Worm (Caenorhabditis elegans) whole organism, L4 larva: ENCODE results near the gene idpp-6.
A peak's percentile ranks its signal among the peaks of the same experiment; 100 is the strongest.

Experiments used
- D1046.2 ChIP-seq: fragments of 200-800 bp; sonication (Bioruptor generic); IDR thresholded peaks from 2 replicates; pipeline ENCODE4 v1.3.6; 2022; ENCODE audit warnings: missing genetic modification characterization, missing compliant biosample characterization
- F37D6.2 ChIP-seq: sonication (generic microtip); optimal IDR thresholded peaks from 2 replicates; lab custom pipeline; 2016; ENCODE audit warnings: mild to moderate bottlenecking, missing genetic modification characterization, missing compliant biosample characterization
- F44E2.7 ChIP-seq: fragments of 200-800 bp; sonication (Bioruptor generic); IDR thresholded peaks from 2 replicates; pipeline ENCODE4 v2.1.2; 2022; ENCODE audit warnings: missing genetic modification characterization, missing compliant biosample characterization
- R02D3.7 ChIP-seq: fragments of 150-350 bp; sonication (generic microtip); optimal IDR thresholded peaks from 3 replicates; lab custom pipeline; 2014; ENCODE audit warnings: missing biosample characterization, missing genetic modification characterization
- T26A8.4 ChIP-seq: fragments of 200-800 bp; sonication (Bioruptor generic); IDR thresholded peaks from 2 replicates; pipeline ENCODE4 v1.3.6; 2022; ENCODE audit warnings: missing genetic modification characterization, missing compliant biosample characterization
- Y75B8A.6 ChIP-seq: fragments of 200-800 bp; sonication (Bioruptor generic); IDR thresholded peaks from 2 replicates; pipeline ENCODE4 v1.3.6; 2022; ENCODE audit warnings: missing genetic modification reagents, missing genetic modification characterization, missing compliant biosample characterization
- ZK337.2 ChIP-seq: fragments of 200-800 bp; sonication (Bioruptor generic); IDR thresholded peaks from 2 replicates; pipeline ENCODE4 v1.3.6; 2022; ENCODE audit warnings: missing genetic modification reagents, missing genetic modification characterization, missing compliant biosample characterization
- arid-1 ChIP-seq: fragments of 200-800 bp; sonication (Bioruptor generic); conservative IDR thresholded peaks from 2 replicates; pipeline ENCODE4 v1.3.6; 2022; ENCODE audit warnings: missing genetic modification reagents, missing genetic modification characterization, missing compliant biosample characterization
- attf-4 ChIP-seq: sonication (generic microtip); optimal IDR thresholded peaks from 3 replicates; lab custom pipeline; 2017; ENCODE audit warnings: missing biosample characterization, missing genetic modification characterization
- ceh-20 ChIP-seq: fragments of 200-800 bp; sonication (Bioruptor generic); IDR thresholded peaks from 2 replicates; pipeline ENCODE4 v1.3.6; 2022; ENCODE audit warnings: missing genetic modification reagents, missing genetic modification characterization, missing compliant biosample characterization
- ceh-28 ChIP-seq: fragments of 150-350 bp; optimal IDR thresholded peaks from 2 replicates; lab custom pipeline; 2014; ENCODE audit warnings: missing biosample characterization, missing genetic modification reagents, missing genetic modification characterization
- ceh-44 ChIP-seq: fragments of 200-800 bp; sonication (Bioruptor generic); IDR thresholded peaks from 2 replicates; pipeline ENCODE4 v1.3.6; 2022; ENCODE audit warnings: missing genetic modification reagents, missing genetic modification characterization, missing compliant biosample characterization
- ceh-62 ChIP-seq: sonication (generic microtip); optimal IDR thresholded peaks from 2 replicates; lab custom pipeline; 2017; ENCODE audit warnings: missing biosample characterization, missing genetic modification characterization
- cey-2 ChIP-seq: sonication (generic microtip); optimal IDR thresholded peaks from 3 replicates; lab custom pipeline; 2017; ENCODE audit warnings: missing genetic modification characterization, mild to moderate bottlenecking, missing compliant biosample characterization, antibody characterized with exemption, borderline replicate concordance; ENCODE audit not compliant: insufficient read depth
- daf-12 ChIP-seq: fragments of 150-350 bp; optimal IDR thresholded peaks from 2 replicates; lab custom pipeline; 2014; ENCODE audit warnings: missing biosample characterization, missing genetic modification reagents, missing genetic modification characterization
- dmd-8 ChIP-seq: fragments of 200-800 bp; sonication (Bioruptor generic); IDR thresholded peaks from 2 replicates; pipeline ENCODE4 v1.3.6; 2022; ENCODE audit warnings: missing genetic modification characterization, missing compliant biosample characterization
- dmd-9 ChIP-seq: fragments of 200-800 bp; sonication (Bioruptor generic); IDR thresholded peaks from 2 replicates; pipeline ENCODE4 v1.3.6; 2022; ENCODE audit warnings: missing genetic modification reagents, missing genetic modification characterization, missing compliant biosample characterization
- dpl-1 ChIP-seq: fragments of 150-350 bp; optimal IDR thresholded peaks from 2 replicates; lab custom pipeline; 2014; ENCODE audit warnings: missing biosample characterization, missing genetic modification reagents, missing genetic modification characterization
- duxl-1 ChIP-seq: sonication (generic microtip); optimal IDR thresholded peaks from 2 replicates; lab custom pipeline; 2016; ENCODE audit warnings: mild to moderate bottlenecking, missing genetic modification characterization, moderate library complexity, missing compliant biosample characterization; ENCODE audit not compliant: poor library complexity
- gei-8 ChIP-seq: fragments of 200-800 bp; sonication (Bioruptor generic); optimal IDR thresholded peaks from 2 replicates; lab custom pipeline; 2018; ENCODE audit warnings: mild to moderate bottlenecking, missing genetic modification characterization, missing compliant biosample characterization
- hlh-11 ChIP-seq: fragments of 200-800 bp; sonication (Bioruptor generic); optimal IDR thresholded peaks from 2 replicates; lab custom pipeline; 2018; ENCODE audit warnings: mild to moderate bottlenecking, missing genetic modification characterization, missing compliant biosample characterization
- hlh-30 ChIP-seq: sonication (generic microtip); optimal IDR thresholded peaks from 2 replicates; lab custom pipeline; 2017; ENCODE audit warnings: antibody characterized with exemption, mild to moderate bottlenecking, missing genetic modification characterization, missing compliant biosample characterization; ENCODE audit not compliant: insufficient read depth
- hmg-1.1 ChIP-seq: fragments of 200-800 bp; sonication (Bioruptor generic); IDR thresholded peaks from 2 replicates; pipeline ENCODE4 v1.3.6; 2022; ENCODE audit warnings: missing genetic modification reagents, missing genetic modification characterization, missing compliant biosample characterization
- lim-7 ChIP-seq: fragments of 200-800 bp; sonication (Bioruptor generic); IDR thresholded peaks from 2 replicates; pipeline ENCODE4 v1.3.6; 2022; ENCODE audit warnings: missing genetic modification characterization, missing compliant biosample characterization
- lin-13 ChIP-seq: fragments of 150-350 bp; optimal IDR thresholded peaks from 2 replicates; lab custom pipeline; 2014; ENCODE audit warnings: missing biosample characterization, missing genetic modification reagents, missing genetic modification characterization
- lin-29 ChIP-seq: fragments of 200-800 bp; sonication (Bioruptor generic); IDR thresholded peaks from 2 replicates; pipeline ENCODE4 v1.3.6; 2022; ENCODE audit warnings: missing genetic modification reagents, missing genetic modification characterization, missing compliant biosample characterization
- madf-9 ChIP-seq: fragments of 200-800 bp; sonication (Bioruptor generic); conservative IDR thresholded peaks from 2 replicates; pipeline ENCODE4 v1.3.6; 2022; ENCODE audit warnings: missing genetic modification reagents, missing genetic modification characterization, missing compliant biosample characterization
- mdl-1 ChIP-seq, 2 experiments: fragments of 150-350 bp in 1 of 2; sonication (generic microtip) in 1 of 2; optimal IDR thresholded peaks; 2 replicates each; lab custom pipeline; 2014 to 2017; ENCODE audit warnings: missing biosample characterization in 2 of 2, missing genetic modification characterization in 2 of 2
- mep-1 ChIP-seq: fragments of 150-350 bp; sonication (generic microtip); optimal IDR thresholded peaks from 3 replicates; lab custom pipeline; 2014; ENCODE audit warnings: missing biosample characterization, missing genetic modification characterization
- mxl-3 ChIP-seq: fragments of 200-800 bp; sonication (Bioruptor generic); optimal IDR thresholded peaks from 2 replicates; lab custom pipeline; 2018; ENCODE audit warnings: mild to moderate bottlenecking, missing genetic modification characterization, missing compliant biosample characterization
- nhr-11 ChIP-seq: fragments of 150-350 bp; optimal IDR thresholded peaks from 2 replicates; lab custom pipeline; 2014; ENCODE audit warnings: missing biosample characterization, missing genetic modification characterization
- nhr-237 ChIP-seq: sonication (generic microtip); optimal IDR thresholded peaks from 2 replicates; lab custom pipeline; 2017; ENCODE audit warnings: missing biosample characterization, missing genetic modification characterization
- nhr-41 ChIP-seq: fragments of 200-800 bp; sonication (Bioruptor generic); IDR thresholded peaks from 2 replicates; pipeline ENCODE4 v1.3.6; 2022; ENCODE audit warnings: missing genetic modification reagents, missing genetic modification characterization, missing compliant biosample characterization
- nhr-76 ChIP-seq: fragments of 150-350 bp; optimal IDR thresholded peaks from 2 replicates; lab custom pipeline; 2014; ENCODE audit warnings: missing biosample characterization, missing genetic modification characterization
- pha-4 ChIP-seq, 2 experiments: fragments of 150-350 bp in 1 of 2; fragments of 200-800 bp in 1 of 2; sonication (Bioruptor generic) in 1 of 2; IDR thresholded peaks in 1 of 2; optimal IDR thresholded peaks in 1 of 2; 2 replicates each; pipeline versions ENCODE4 v1.3.6 to Lab custom; 2014 to 2022; ENCODE audit warnings: missing genetic modification characterization in 2 of 2, missing genetic modification reagents in 2 of 2, missing biosample characterization in 1 of 2, missing compliant biosample characterization in 1 of 2
- php-3 ChIP-seq: fragments of 200-800 bp; sonication (Bioruptor generic); IDR thresholded peaks from 2 replicates; pipeline ENCODE4 v1.3.6; 2022; ENCODE audit warnings: missing genetic modification reagents, missing genetic modification characterization, missing compliant biosample characterization
- pqm-1 ChIP-seq: sonication (generic microtip); optimal IDR thresholded peaks from 2 replicates; lab custom pipeline; 2017; ENCODE audit warnings: missing biosample characterization, missing genetic modification characterization
- saeg-2 ChIP-seq: fragments of 200-800 bp; sonication (Bioruptor generic); IDR thresholded peaks from 2 replicates; pipeline ENCODE4 v1.3.6; 2022; ENCODE audit warnings: missing genetic modification reagents, missing genetic modification characterization, missing compliant biosample characterization
- set-16 ChIP-seq: fragments of 200-800 bp; sonication (Bioruptor generic); IDR thresholded peaks from 2 replicates; pipeline ENCODE4 v1.3.6; 2022; ENCODE audit warnings: missing genetic modification reagents, missing genetic modification characterization, missing compliant biosample characterization
- snpc-1.2 ChIP-seq: fragments of 200-800 bp; sonication (Bioruptor generic); IDR thresholded peaks from 2 replicates; pipeline ENCODE4 v1.3.6; 2022; ENCODE audit warnings: missing genetic modification reagents, missing genetic modification characterization, missing compliant biosample characterization
- tra-1 ChIP-seq: fragments of 200-800 bp; sonication (Bioruptor generic); IDR thresholded peaks from 2 replicates; pipeline ENCODE4 v1.3.6; 2022; ENCODE audit warnings: missing genetic modification reagents, missing genetic modification characterization, missing compliant biosample characterization
- unc-130 ChIP-seq: sonication (generic microtip); optimal IDR thresholded peaks from 2 replicates; lab custom pipeline; 2016; ENCODE audit warnings: missing genetic modification reagents, missing genetic modification characterization, missing compliant biosample characterization
- vab-7 ChIP-seq: fragments of 200-800 bp; sonication (Bioruptor generic); IDR thresholded peaks from 2 replicates; pipeline ENCODE4 v1.3.6; 2022; ENCODE audit warnings: missing genetic modification reagents, missing genetic modification characterization, missing compliant biosample characterization
- zag-1 ChIP-seq: fragments of 150-350 bp; optimal IDR thresholded peaks from 2 replicates; lab custom pipeline; 2014; ENCODE audit warnings: missing biosample characterization, missing genetic modification characterization
- zfp-2 ChIP-seq: sonication (generic microtip); optimal IDR thresholded peaks from 2 replicates; lab custom pipeline; 2016; ENCODE audit warnings: mild to moderate bottlenecking, missing genetic modification characterization, missing compliant biosample characterization
- zfp-3 ChIP-seq: fragments of 200-800 bp; sonication (Bioruptor generic); conservative IDR thresholded peaks from 2 replicates; pipeline ENCODE4 v1.3.6; 2022; ENCODE audit warnings: missing genetic modification reagents, missing genetic modification characterization, missing compliant biosample characterization
- zip-2 ChIP-seq: fragments of 150-350 bp; optimal IDR thresholded peaks from 2 replicates; lab custom pipeline; 2014; ENCODE audit warnings: missing biosample characterization, missing genetic modification characterization
- ztf-7 ChIP-seq: fragments of 150-350 bp; optimal IDR thresholded peaks from 2 replicates; lab custom pipeline; 2014; ENCODE audit warnings: missing biosample characterization, missing genetic modification characterization

idpp-6 gene

ce11 chrX:6742891-6743290 is 40.1 kb upstream of the idpp-6 start (continued):
- TF ChIP-seq gei-8 (GFP tag; lab: Kevin White, UChicago): no peak
- no peak for TF ChIP-seq F37D6.2 (tag; lab: Kevin White, UChicago)
- no peak for TF ChIP-seq ceh-20 (GFP tag; lab: Robert Waterston, UW)
- no peak for TF ChIP-seq ZK337.2
- no peak for TF ChIP-seq ceh-62 (tag; lab: Kevin White, UChicago)
- TF ChIP-seq nhr-11 (tag; lab: Kevin White, UChicago): peak; percentile 72
- TF ChIP-seq mxl-3 (GFP tag; lab: Kevin White, UChicago): peak; percentile 80
- TF ChIP-seq cey-2: no peak
- TF ChIP-seq pqm-1 (tag; lab: Kevin White, UChicago): no peak
- peak; percentile 59 for TF ChIP-seq nhr-76 (tag; lab: Kevin White, UChicago)
- TF ChIP-seq hmg-1.1 (GFP tag; lab: Robert Waterston, UW): no peak; the same call in 1 of the 2 replicates
- TF ChIP-seq attf-4 (tag; lab: Kevin White, UChicago): no peak
- peak; percentile 65 for TF ChIP-seq mep-1 (tag; lab: Kevin White, UChicago)
- TF ChIP-seq dpl-1: peak; percentile 23
- TF ChIP-seq snpc-1.2 (GFP tag; lab: Robert Waterston, UW): no peak
- no peak for TF ChIP-seq zag-1
- no peak for TF ChIP-seq F44E2.7 (GFP tag; lab: Robert Waterston, UW)
- TF ChIP-seq duxl-1 (tag; lab: Kevin White, UChicago): peak; percentile 24
- no peak for TF ChIP-seq ceh-44 (GFP tag; lab: Robert Waterston, UW)
- TF ChIP-seq vab-7 (GFP tag; lab: Robert Waterston, UW): no peak
- TF ChIP-seq saeg-2: no peak
- TF ChIP-seq dmd-8: no peak
- TF ChIP-seq zfp-2 (tag; lab: Kevin White, UChicago): no peak
- no peak for TF ChIP-seq R02D3.7
- TF ChIP-seq set-16 (GFP tag; lab: Robert Waterston, UW): no peak
- TF ChIP-seq madf-9 (GFP tag; lab: Robert Waterston, UW): no peak
- TF ChIP-seq unc-130 (GFP tag; lab: Kevin White, UChicago): no peak
- no peak for TF ChIP-seq daf-12 (tag; lab: Kevin White, UChicago)
- no peak for TF ChIP-seq zip-2
- no peak; the same call in 1 of the 2 replicates for TF ChIP-seq T26A8.4
- TF ChIP-seq hlh-11 (tag; lab: Kevin White, UChicago): peak; percentile 82

- TF ChIP-seq ceh-20 (GFP tag; lab: Robert Waterston, UW) (0 out of 2 replicates have a peak, but pooled peaks have one; percentile 7), ceh-28 (no peak)
These were observed 39.6 kb upstream of the idpp-6 start for ce11 chrX:6743344-6743743.

- TF ChIP-seq Y75B8A.6 (GFP tag; lab: Robert Waterston, UW) (peak; percentile 90), D1046.2 (GFP tag; lab: Robert Waterston, UW) (no peak), nhr-41 (GFP tag; lab: Robert Waterston, UW) (peak; percentile 70), nhr-237 (tag; lab: Kevin White, UChicago) (peak; percentile 51), mdl-1 (tag; optimal IDR thresholded peaks at IDR 0.05; lab: Kevin White, UChicago) (peak in 1 of 2 experiments; percentile 100), nhr-76 (tag; lab: Kevin White, UChicago) (peak; percentile 71), F44E2.7 (GFP tag; lab: Robert Waterston, UW) (no peak), lin-13 (GFP tag; lab: Kevin White, UChicago) (peak; percentile 82), zfp-2 (tag; lab: Kevin White, UChicago) (peak; percentile 57), arid-1 (GFP tag; lab: Robert Waterston, UW) (0 out of 2 replicates have a peak, but pooled peaks have one; percentile 9), lin-29 (peak; percentile 81), tra-1 (peak; percentile 97), hlh-30 (tag; lab: Kevin White, UChicago) (peak; percentile 99), lim-7 (GFP tag; lab: Robert Waterston, UW) (no peak), T26A8.4 (peak; percentile 97), zfp-3 (GFP tag; lab: Robert Waterston, UW) (peak; percentile 95), mxl-3 (GFP tag; lab: Kevin White, UChicago) (peak; percentile 98), saeg-2 (peak; percentile 91), ztf-7 (peak; percentile 80), dmd-9 (GFP tag; lab: Robert Waterston, UW) (0 out of 2 replicates have a peak, but pooled peaks have one; percentile 54), pha-4 (GFP tag; IDR thresholded peaks at IDR 0.05; lab: Robert Waterston, UW) (peak; percentile 91), pha-4 (tag; optimal IDR thresholded peaks at IDR 0.05; lab: Kevin White, UChicago) (peak; percentile 64), php-3 (GFP tag; lab: Robert Waterston, UW) (peak; percentile 54; the same call in 1 of the 2 replicates)
These were observed 39.1 kb upstream of the idpp-6 start for ce11 chrX:6743853-6744346.
